Fruit fly (Drosophila melanogaster) whole organism, embryonic: ENCODE measurements around the gene Cypl.

ENCODE experiments used
- CG10267 ChIP-seq: fragments of 200-800 bp; sonication (Bioruptor generic); optimal IDR thresholded peaks from 2 replicates; lab custom pipeline; 2018; ENCODE audit warnings: missing biosample characterization, mild to moderate bottlenecking, missing genetic modification characterization, moderate library complexity
- CG10543 ChIP-seq: fragments of 200-800 bp; sonication (Bioruptor generic); optimal IDR thresholded peaks from 3 replicates; lab custom pipeline; 2017; ENCODE audit warnings: missing biosample characterization, mild to moderate bottlenecking, missing genetic modification characterization, moderate library complexity
- CG10959 ChIP-seq: fragments of 200-800 bp; sonication (Bioruptor generic); IDR thresholded peaks from 2 replicates; pipeline ENCODE4 v1.3.6; 2022; ENCODE audit warnings: missing biosample characterization, missing genetic modification characterization
- CG11398 ChIP-seq: fragments of 200-800 bp; sonication (Bioruptor generic); optimal IDR thresholded peaks from 2 replicates; lab custom pipeline; 2016; ENCODE audit warnings: missing biosample characterization, missing genetic modification characterization
- CG12299 ChIP-seq: fragments of 200-800 bp; sonication (Bioruptor generic); optimal IDR thresholded peaks from 2 replicates; lab custom pipeline; 2018; ENCODE audit warnings: missing biosample characterization, mild to moderate bottlenecking, missing genetic modification characterization
- CG12769 ChIP-seq: fragments of 200-800 bp; sonication (Bioruptor generic); optimal IDR thresholded peaks from 2 replicates; lab custom pipeline; 2019; ENCODE audit warnings: missing biosample characterization, mild to moderate bottlenecking, missing genetic modification characterization, moderate library complexity
- CG13287 ChIP-seq: fragments of 200-800 bp; sonication (Bioruptor generic); IDR thresholded peaks from 2 replicates; pipeline ENCODE4 v1.3.6; 2022; ENCODE audit warnings: missing biosample characterization, missing genetic modification characterization; ENCODE audit not compliant: partially characterized antibody
- CG13424 ChIP-seq: fragments of 200-800 bp; sonication (Bioruptor generic); optimal IDR thresholded peaks from 2 replicates; lab custom pipeline; 2019; ENCODE audit warnings: missing biosample characterization, mild to moderate bottlenecking, missing genetic modification characterization, moderate library complexity
- CG32532 ChIP-seq: fragments of 200-800 bp; sonication (Bioruptor generic); IDR thresholded peaks from 2 replicates; pipeline ENCODE4 v1.3.6; 2022; ENCODE audit warnings: missing biosample characterization, missing genetic modification characterization
- CG5180 ChIP-seq: fragments of 200-800 bp; sonication (Bioruptor generic); optimal IDR thresholded peaks from 3 replicates; lab custom pipeline; 2017; ENCODE audit warnings: missing biosample characterization, missing genetic modification characterization, mild to moderate bottlenecking, moderate library complexity, missing genetic modification reagents
- CG6854 ChIP-seq: fragments of 200-800 bp; sonication (Bioruptor generic); optimal IDR thresholded peaks from 3 replicates; lab custom pipeline; 2017; ENCODE audit warnings: missing biosample characterization, mild to moderate bottlenecking, missing genetic modification characterization
- CG9215 ChIP-seq: fragments of 200-800 bp; sonication (Bioruptor generic); IDR thresholded peaks from 2 replicates; pipeline ENCODE4 v1.3.6; 2022; ENCODE audit warnings: missing biosample characterization, missing genetic modification characterization
- CG9609 ChIP-seq: fragments of 200-800 bp; sonication (Bioruptor generic); optimal IDR thresholded peaks from 3 replicates; lab custom pipeline; 2016; ENCODE audit warnings: missing biosample characterization, missing genetic modification characterization
- Camta ChIP-seq: fragments of 200-800 bp; sonication (Bioruptor generic); optimal IDR thresholded peaks from 2 replicates; lab custom pipeline; 2016; ENCODE audit warnings: missing biosample characterization, missing genetic modification characterization
- Chrac-16 ChIP-seq: fragments of 200-800 bp; sonication (Bioruptor generic); optimal IDR thresholded peaks from 3 replicates; lab custom pipeline; 2016; ENCODE audit warnings: missing biosample characterization, missing genetic modification characterization
- D ChIP-seq, 2 experiments: fragments of 200-800 bp in 1 of 2; fragments of >200 bp in 1 of 2; sonication (Bioruptor generic) in 1 of 2; optimal IDR thresholded peaks; 2 replicates in 1 of 2; 3 replicates in 1 of 2; lab custom pipeline; 2017; ENCODE audit warnings: mild to moderate bottlenecking in 1 of 2, missing biosample characterization in 1 of 2, missing genetic modification characterization in 1 of 2, missing genetic modification reagents in 1 of 2
- Dref ChIP-seq: fragments of 200-800 bp; sonication (Bioruptor generic); IDR thresholded peaks from 2 replicates; pipeline ENCODE4 v1.3.6; 2022; ENCODE audit warnings: missing biosample characterization, missing genetic modification characterization
- Ets97D ChIP-seq: fragments of 200-800 bp; sonication (Bioruptor generic); optimal IDR thresholded peaks from 3 replicates; lab custom pipeline; 2016; ENCODE audit warnings: missing biosample characterization, missing genetic modification characterization
- GATAe ChIP-seq: fragments of 200-800 bp; sonication (Bioruptor generic); conservative IDR thresholded peaks from 2 replicates; pipeline ENCODE4 v1.3.6; 2022; ENCODE audit warnings: missing biosample characterization, missing genetic modification characterization
- Gug ChIP-seq: fragments of 200-800 bp; sonication (Bioruptor generic); IDR thresholded peaks from 4 replicates; pipeline ENCODE4 v1.3.6; 2022; ENCODE audit warnings: missing biosample characterization, missing genetic modification characterization
- Hand ChIP-seq: fragments of 200-800 bp; sonication (Bioruptor generic); optimal IDR thresholded peaks from 2 replicates; lab custom pipeline; 2017; ENCODE audit warnings: mild to moderate bottlenecking, missing biosample characterization, missing genetic modification reagents, missing genetic modification characterization
- Hr3 ChIP-seq: fragments of 200-800 bp; sonication (Bioruptor generic); optimal IDR thresholded peaks from 3 replicates; lab custom pipeline; 2016; ENCODE audit warnings: missing biosample characterization, missing genetic modification characterization
- MTF-1 ChIP-seq: fragments of 200-800 bp; sonication (Bioruptor generic); optimal IDR thresholded peaks from 2 replicates; lab custom pipeline; 2018; ENCODE audit warnings: missing biosample characterization, mild to moderate bottlenecking, missing genetic modification characterization, borderline replicate concordance
- Med ChIP-seq: fragments of 200-800 bp; sonication (Bioruptor generic); peaks from one replicate; lab custom pipeline; 2016; ENCODE audit warnings: missing biosample characterization, missing genetic modification characterization, mild to moderate bottlenecking, inconsistent platforms, moderate library complexity
- Mrtf ChIP-seq: fragments of 200-800 bp; sonication (Bioruptor generic); IDR thresholded peaks from 3 replicates; pipeline ENCODE4 v1.3.6; 2022; ENCODE audit warnings: missing biosample characterization, missing genetic modification characterization
- Nf-YC ChIP-seq: fragments of 200-800 bp; optimal IDR thresholded peaks from 3 replicates; lab custom pipeline; 2019; ENCODE audit warnings: missing biosample characterization, mild to moderate bottlenecking, missing genetic modification characterization, moderate library complexity
- Side ChIP-seq: fragments of 200-800 bp; sonication (Bioruptor generic); optimal IDR thresholded peaks from 2 replicates; lab custom pipeline; 2016; ENCODE audit warnings: missing biosample characterization, missing genetic modification characterization
- amos ChIP-seq: fragments of 200-800 bp; sonication (Bioruptor generic); IDR thresholded peaks from 2 replicates; pipeline ENCODE4 v1.3.6; 2022; ENCODE audit warnings: missing biosample characterization, missing genetic modification characterization; ENCODE audit not compliant: partially characterized antibody
- ash1 ChIP-seq: fragments of 200-800 bp; sonication (Bioruptor generic); optimal IDR thresholded peaks from 2 replicates; lab custom pipeline; 2018; ENCODE audit warnings: missing biosample characterization, mild to moderate bottlenecking, missing genetic modification characterization
- bsh ChIP-seq, 2 experiments: fragments of 200-800 bp; sonication (Bioruptor generic); optimal IDR thresholded peaks; 2 replicates each; lab custom pipeline; 2017 to 2018; ENCODE audit warnings: mild to moderate bottlenecking in 2 of 2, missing biosample characterization in 2 of 2, missing genetic modification characterization in 2 of 2, moderate library complexity in 1 of 2
- cg ChIP-seq: fragments of 200-800 bp; sonication (Bioruptor generic); optimal IDR thresholded peaks from 3 replicates; lab custom pipeline; 2019; ENCODE audit warnings: missing biosample characterization, mild to moderate bottlenecking, missing genetic modification characterization, moderate library complexity
- ci ChIP-seq: fragments of 200-800 bp; sonication (Bioruptor generic); IDR thresholded peaks from 3 replicates; pipeline ENCODE4 v1.3.6; 2022; ENCODE audit warnings: missing biosample characterization, missing genetic modification characterization
- corto ChIP-seq: fragments of 200-800 bp; sonication (Bioruptor generic); optimal IDR thresholded peaks from 2 replicates; lab custom pipeline; 2016; ENCODE audit warnings: missing biosample characterization, mild to moderate bottlenecking, missing genetic modification characterization, moderate library complexity
- crol ChIP-seq: fragments of 200-800 bp; sonication (Bioruptor generic); IDR thresholded peaks from 2 replicates; pipeline ENCODE4 v1.3.6; 2022; ENCODE audit warnings: missing biosample characterization, missing genetic modification characterization
- da ChIP-seq: fragments of 200-800 bp; sonication (Bioruptor generic); optimal IDR thresholded peaks from 2 replicates; lab custom pipeline; 2016; ENCODE audit warnings: missing biosample characterization, missing genetic modification characterization
- emc ChIP-seq: fragments of 200-800 bp; sonication (Bioruptor generic); optimal IDR thresholded peaks from 2 replicates; lab custom pipeline; 2016; ENCODE audit warnings: missing biosample characterization, missing genetic modification characterization
- fd3F ChIP-seq: fragments of 200-800 bp; sonication (Bioruptor generic); optimal IDR thresholded peaks from 2 replicates; lab custom pipeline; 2018; ENCODE audit warnings: missing biosample characterization, mild to moderate bottlenecking, missing genetic modification characterization, moderate library complexity
- kah ChIP-seq: fragments of 200-800 bp; sonication (Bioruptor generic); optimal IDR thresholded peaks from 2 replicates; lab custom pipeline; 2018; ENCODE audit warnings: missing biosample characterization, mild to moderate bottlenecking, missing genetic modification characterization
- mam ChIP-seq: fragments of 200-800 bp; sonication (Bioruptor generic); optimal IDR thresholded peaks from 3 replicates; lab custom pipeline; 2016; ENCODE audit warnings: missing biosample characterization, missing genetic modification characterization
- pita ChIP-seq: fragments of 200-800 bp; sonication (Bioruptor generic); optimal IDR thresholded peaks from 2 replicates; lab custom pipeline; 2017; ENCODE audit warnings: missing biosample characterization, mild to moderate bottlenecking, missing genetic modification characterization
- rib ChIP-seq: fragments of 200-800 bp; sonication (Bioruptor generic); IDR thresholded peaks from 2 replicates; pipeline ENCODE4 v1.3.6; 2022; ENCODE audit warnings: missing biosample characterization, missing genetic modification characterization
- ro ChIP-seq: fragments of 200-800 bp; sonication (Bioruptor generic); IDR thresholded peaks from 2 replicates; pipeline ENCODE4 v1.3.6; 2022; ENCODE audit warnings: missing biosample characterization, missing genetic modification characterization
- sd ChIP-seq: fragments of 200-800 bp; sonication (Bioruptor generic); optimal IDR thresholded peaks from 3 replicates; lab custom pipeline; 2018; ENCODE audit warnings: missing biosample characterization, mild to moderate bottlenecking, missing genetic modification characterization, moderate library complexity
- shn ChIP-seq: fragments of 200-800 bp; sonication (Bioruptor generic); optimal IDR thresholded peaks from 3 replicates; lab custom pipeline; 2016; ENCODE audit warnings: missing biosample characterization, missing genetic modification characterization
- sr ChIP-seq: fragments of 200-800 bp; sonication (Bioruptor generic); IDR thresholded peaks from 3 replicates; pipeline ENCODE4 v1.3.6; 2022; ENCODE audit warnings: missing biosample characterization, missing genetic modification characterization
- stwl ChIP-seq: fragments of 200-800 bp; sonication (Bioruptor generic); optimal IDR thresholded peaks from 3 replicates; lab custom pipeline; 2018; ENCODE audit warnings: missing biosample characterization, mild to moderate bottlenecking, missing genetic modification characterization, moderate library complexity
- tin ChIP-seq: fragments of 200-800 bp; sonication (Bioruptor generic); optimal IDR thresholded peaks from 3 replicates; lab custom pipeline; 2016; ENCODE audit warnings: missing biosample characterization, missing genetic modification characterization
- tio ChIP-seq: fragments of 200-800 bp; sonication (Bioruptor generic); optimal IDR thresholded peaks from 2 replicates; lab custom pipeline; 2017; ENCODE audit warnings: missing biosample characterization, missing genetic modification characterization, inconsistent platforms
- twi ChIP-seq: fragments of 200-800 bp; optimal IDR thresholded peaks from 2 replicates; lab custom pipeline; 2019; ENCODE audit warnings: missing biosample characterization, mild to moderate bottlenecking, missing genetic modification characterization, moderate library complexity

Cypl gene

dm6 chr3L:587827-588226 is 45.1 kb upstream of the Cypl start:
- TF ChIP-seq Med (GFP tag; lab: Kevin White, UChicago): peak; percentile 37
- TF ChIP-seq ro: no peak
- no peak for TF ChIP-seq CG5180
- TF ChIP-seq D (optimal IDR thresholded peaks at IDR 0.05; lab: Kevin White, UChicago): no peak
- TF ChIP-seq D (GFP tag; optimal IDR thresholded peaks at IDR 0.05; lab: Kevin White, UChicago): no peak
- TF ChIP-seq da (GFP tag; lab: Kevin White, UChicago): no peak
- TF ChIP-seq sd (tag; lab: Kevin White, UChicago): peak; percentile 49
- TF ChIP-seq GATAe: no peak
- no peak for TF ChIP-seq bsh (GFP tag; optimal IDR thresholded peaks at IDR 0.05; lab: Kevin White, UChicago)
- TF ChIP-seq CG10959 (GFP tag; lab: Robert Waterston, UW): no peak
- no peak for TF ChIP-seq CG9215 (GFP tag; lab: Robert Waterston, UW)
- TF ChIP-seq CG12299 (tag; lab: Kevin White, UChicago): no peak
- TF ChIP-seq CG12769 (tag; lab: Kevin White, UChicago): peak; percentile 53
- TF ChIP-seq CG32532 (GFP tag; lab: Robert Waterston, UW): no peak
- TF ChIP-seq tin: no peak
- peak; percentile 24 for TF ChIP-seq twi
- no peak for TF ChIP-seq emc (GFP tag; lab: Kevin White, UChicago)
- TF ChIP-seq CG10543: peak; percentile 9
- no peak for TF ChIP-seq Mrtf (GFP tag; lab: Robert Waterston, UW)
- no peak for TF ChIP-seq cg
- peak; percentile 54; the same call in 1 of the 2 replicates for TF ChIP-seq crol (GFP tag; lab: Robert Waterston, UW)
- no peak for TF ChIP-seq Gug (GFP tag; lab: Robert Waterston, UW)
- TF ChIP-seq Hr3 (GFP tag; lab: Kevin White, UChicago): no peak
- TF ChIP-seq pita (GFP tag; lab: Kevin White, UChicago): no peak
- no peak for TF ChIP-seq MTF-1 (GFP tag; lab: Kevin White, UChicago)
- TF ChIP-seq Camta: no peak
- peak; percentile 64 for TF ChIP-seq kah
- TF ChIP-seq Ets97D (GFP tag; lab: Kevin White, UChicago): no peak

- TF ChIP-seq amos (GFP tag; lab: Robert Waterston, UW): no peak
- no peak for TF ChIP-seq fd3F (GFP tag; lab: Kevin White, UChicago)
- peak; percentile 54 for TF ChIP-seq sd (tag; lab: Kevin White, UChicago)
- TF ChIP-seq CG13424 (tag; lab: Kevin White, UChicago): no peak
- no peak for TF ChIP-seq CG9609 (GFP tag; lab: Kevin White, UChicago)
- TF ChIP-seq stwl: no peak
- TF ChIP-seq Hand: peak; percentile 0
- peak; percentile 11; the same call in 1 of the 2 replicates for TF ChIP-seq rib (GFP tag; lab: Robert Waterston, UW)
- no peak for TF ChIP-seq CG6854 (GFP tag; lab: Kevin White, UChicago)
- no peak for TF ChIP-seq corto (GFP tag; lab: Kevin White, UChicago)
- no peak for TF ChIP-seq shn (GFP tag; lab: Kevin White, UChicago)
- TF ChIP-seq Med (GFP tag; lab: Kevin White, UChicago): peak; percentile 55
- no peak for TF ChIP-seq ash1 (GFP tag; lab: Kevin White, UChicago)
- no peak for TF ChIP-seq Chrac-16 (GFP tag; lab: Kevin White, UChicago)
- TF ChIP-seq sr (GFP tag; lab: Robert Waterston, UW): peak; percentile 77
- TF ChIP-seq mam (GFP tag; lab: Kevin White, UChicago): no peak
- TF ChIP-seq ci (GFP tag; lab: Robert Waterston, UW): 0 out of 3 replicates have a peak, but pooled peaks have one; percentile 18
- peak; percentile 94 for TF ChIP-seq CG12769 (tag; lab: Kevin White, UChicago)
- 0 out of 2 replicates have a peak, but pooled peaks have one; percentile 7 for TF ChIP-seq Dref
- TF ChIP-seq CG10267: no peak
- TF ChIP-seq tio (GFP tag; lab: Kevin White, UChicago): no peak
- no peak for TF ChIP-seq Nf-YC (tag; lab: Kevin White, UChicago)
- peak; percentile 44 for TF ChIP-seq CG10543
- TF ChIP-seq Side (GFP tag; lab: Kevin White, UChicago): no peak
- TF ChIP-seq CG11398 (GFP tag; lab: Kevin White, UChicago): no peak
- TF ChIP-seq CG13287: no peak
- TF ChIP-seq kah: peak; percentile 100
Measured at dm6 chr3L:586582-587213, 44.0 kb upstream of the Cypl start.
